Worm (Caenorhabditis elegans) whole organism, L4 larva: ENCODE results near the gene col-144.
A peak's percentile ranks its signal among the peaks of the same experiment; 100 is the strongest.

Experiments
- F49E8.2 ChIP-seq: sonication (generic microtip); optimal IDR thresholded peaks from 2 replicates; lab custom pipeline; 2016; ENCODE audit warnings: missing compliant biosample characterization, mild to moderate bottlenecking, missing genetic modification characterization, borderline replicate concordance
- R02D3.7 ChIP-seq: fragments of 150-350 bp; sonication (generic microtip); optimal IDR thresholded peaks from 3 replicates; lab custom pipeline; 2014; ENCODE audit warnings: missing biosample characterization, missing genetic modification characterization
- T20F7.1 ChIP-seq: fragments of 200-800 bp; sonication (Bioruptor generic); optimal IDR thresholded peaks from 2 replicates; lab custom pipeline; 2018; ENCODE audit warnings: mild to moderate bottlenecking, missing genetic modification characterization, missing compliant biosample characterization
- Y48G9A.11 ChIP-seq: fragments of 200-800 bp; sonication (Bioruptor generic); IDR thresholded peaks from 2 replicates; pipeline ENCODE4 v1.3.6; 2022; ENCODE audit warnings: missing genetic modification reagents, missing genetic modification characterization, missing compliant biosample characterization
- Y75B8A.6 ChIP-seq: fragments of 200-800 bp; sonication (Bioruptor generic); IDR thresholded peaks from 2 replicates; pipeline ENCODE4 v1.3.6; 2022; ENCODE audit warnings: missing genetic modification reagents, missing genetic modification characterization, missing compliant biosample characterization
- attf-4 ChIP-seq: sonication (generic microtip); optimal IDR thresholded peaks from 3 replicates; lab custom pipeline; 2017; ENCODE audit warnings: missing biosample characterization, missing genetic modification characterization
- ceh-20 ChIP-seq: fragments of 200-800 bp; sonication (Bioruptor generic); IDR thresholded peaks from 2 replicates; pipeline ENCODE4 v1.3.6; 2022; ENCODE audit warnings: missing genetic modification reagents, missing genetic modification characterization, missing compliant biosample characterization
- ceh-28 ChIP-seq: fragments of 150-350 bp; optimal IDR thresholded peaks from 2 replicates; lab custom pipeline; 2014; ENCODE audit warnings: missing biosample characterization, missing genetic modification reagents, missing genetic modification characterization
- ceh-62 ChIP-seq: sonication (generic microtip); optimal IDR thresholded peaks from 2 replicates; lab custom pipeline; 2017; ENCODE audit warnings: missing biosample characterization, missing genetic modification characterization
- ces-1 ChIP-seq: fragments of 150-350 bp; sonication (generic microtip); optimal IDR thresholded peaks from 4 replicates; lab custom pipeline; 2014; ENCODE audit warnings: missing biosample characterization, missing genetic modification reagents, missing genetic modification characterization
- daf-16 ChIP-seq, 3 experiments: sonication (generic microtip); optimal IDR thresholded peaks; 2 replicates each; lab custom pipeline; 2016 to 2017; ENCODE audit warnings: missing genetic modification characterization in 3 of 3, missing genetic modification reagents in 3 of 3, mild to moderate bottlenecking in 2 of 3, missing compliant biosample characterization in 2 of 3, missing biosample characterization in 1 of 3, moderate library complexity in 1 of 3
- daf-8 ChIP-seq: fragments of 200-800 bp; sonication (Bioruptor generic); IDR thresholded peaks from 2 replicates; pipeline ENCODE4 v1.3.6; 2022; ENCODE audit warnings: missing genetic modification characterization, missing compliant biosample characterization
- dmd-9 ChIP-seq: fragments of 200-800 bp; sonication (Bioruptor generic); IDR thresholded peaks from 2 replicates; pipeline ENCODE4 v1.3.6; 2022; ENCODE audit warnings: missing genetic modification reagents, missing genetic modification characterization, missing compliant biosample characterization
- duxl-1 ChIP-seq: sonication (generic microtip); optimal IDR thresholded peaks from 2 replicates; lab custom pipeline; 2016; ENCODE audit warnings: mild to moderate bottlenecking, missing genetic modification characterization, moderate library complexity, missing compliant biosample characterization; ENCODE audit not compliant: poor library complexity
- fkh-10 ChIP-seq: fragments of 150-350 bp; optimal IDR thresholded peaks from 2 replicates; lab custom pipeline; 2014; ENCODE audit warnings: missing biosample characterization, missing genetic modification reagents, missing genetic modification characterization
- hlh-30 ChIP-seq: sonication (generic microtip); optimal IDR thresholded peaks from 2 replicates; lab custom pipeline; 2017; ENCODE audit warnings: antibody characterized with exemption, mild to moderate bottlenecking, missing genetic modification characterization, missing compliant biosample characterization; ENCODE audit not compliant: insufficient read depth
- jun-1 ChIP-seq: fragments of 150-350 bp; optimal IDR thresholded peaks from 2 replicates; lab custom pipeline; 2014; ENCODE audit warnings: missing biosample characterization, missing genetic modification reagents, missing genetic modification characterization
- lim-7 ChIP-seq: fragments of 200-800 bp; sonication (Bioruptor generic); IDR thresholded peaks from 2 replicates; pipeline ENCODE4 v1.3.6; 2022; ENCODE audit warnings: missing genetic modification characterization, missing compliant biosample characterization
- lin-15B ChIP-seq: fragments of 150-350 bp; sonication (generic microtip); optimal IDR thresholded peaks from 3 replicates; lab custom pipeline; 2014; ENCODE audit warnings: missing biosample characterization, missing genetic modification characterization
- lin-29 ChIP-seq: fragments of 200-800 bp; sonication (Bioruptor generic); IDR thresholded peaks from 2 replicates; pipeline ENCODE4 v1.3.6; 2022; ENCODE audit warnings: missing genetic modification reagents, missing genetic modification characterization, missing compliant biosample characterization
- madf-5 ChIP-seq, 2 experiments: fragments of 200-800 bp; sonication (Bioruptor generic); IDR thresholded peaks; 2 replicates each; pipeline ENCODE4 v1.3.6; 2022; ENCODE audit warnings: missing compliant biosample characterization in 2 of 2, missing genetic modification characterization in 2 of 2
- nhr-10 ChIP-seq: fragments of 150-350 bp; optimal IDR thresholded peaks from 2 replicates; lab custom pipeline; 2014; ENCODE audit warnings: missing biosample characterization, missing genetic modification characterization
- nhr-102 ChIP-seq: sonication (generic microtip); optimal IDR thresholded peaks from 2 replicates; lab custom pipeline; 2016; ENCODE audit warnings: mild to moderate bottlenecking, missing genetic modification characterization, moderate library complexity, missing compliant biosample characterization
- nhr-11 ChIP-seq: fragments of 150-350 bp; optimal IDR thresholded peaks from 2 replicates; lab custom pipeline; 2014; ENCODE audit warnings: missing biosample characterization, missing genetic modification characterization
- nhr-237 ChIP-seq: sonication (generic microtip); optimal IDR thresholded peaks from 2 replicates; lab custom pipeline; 2017; ENCODE audit warnings: missing biosample characterization, missing genetic modification characterization
- nhr-28 ChIP-seq: fragments of 150-350 bp; optimal IDR thresholded peaks from 2 replicates; lab custom pipeline; 2014; ENCODE audit warnings: missing biosample characterization, missing genetic modification characterization
- nhr-41 ChIP-seq: fragments of 200-800 bp; sonication (Bioruptor generic); IDR thresholded peaks from 2 replicates; pipeline ENCODE4 v1.3.6; 2022; ENCODE audit warnings: missing genetic modification reagents, missing genetic modification characterization, missing compliant biosample characterization
- nhr-48 ChIP-seq: sonication (generic microtip); optimal IDR thresholded peaks from 2 replicates; lab custom pipeline; 2016; ENCODE audit warnings: mild to moderate bottlenecking, missing genetic modification characterization, missing compliant biosample characterization
- nhr-6 ChIP-seq: fragments of 150-350 bp; optimal IDR thresholded peaks from 2 replicates; lab custom pipeline; 2014; ENCODE audit warnings: missing biosample characterization, missing genetic modification characterization
- pha-4 ChIP-seq, 2 experiments: fragments of 150-350 bp in 1 of 2; fragments of 200-800 bp in 1 of 2; sonication (Bioruptor generic) in 1 of 2; IDR thresholded peaks in 1 of 2; optimal IDR thresholded peaks in 1 of 2; 2 replicates each; pipeline versions ENCODE4 v1.3.6 to Lab custom; 2014 to 2022; ENCODE audit warnings: missing genetic modification characterization in 2 of 2, missing genetic modification reagents in 2 of 2, missing biosample characterization in 1 of 2, missing compliant biosample characterization in 1 of 2
- pqm-1 ChIP-seq: sonication (generic microtip); optimal IDR thresholded peaks from 2 replicates; lab custom pipeline; 2017; ENCODE audit warnings: missing biosample characterization, missing genetic modification characterization
- rbr-2 ChIP-seq: sonication (generic microtip); optimal IDR thresholded peaks from 2 replicates; lab custom pipeline; 2016; ENCODE audit warnings: missing genotype, missing genetic modification characterization, missing compliant biosample characterization
- sdz-12 ChIP-seq: fragments of 200-800 bp; sonication (Bioruptor generic); optimal IDR thresholded peaks from 2 replicates; lab custom pipeline; 2018; ENCODE audit warnings: mild to moderate bottlenecking, missing genetic modification characterization, missing compliant biosample characterization
- skn-1 ChIP-seq: fragments of 150-350 bp; optimal IDR thresholded peaks from 2 replicates; lab custom pipeline; 2014; ENCODE audit warnings: missing biosample characterization, missing genetic modification characterization
- snpc-1.2 ChIP-seq: fragments of 200-800 bp; sonication (Bioruptor generic); IDR thresholded peaks from 2 replicates; pipeline ENCODE4 v1.3.6; 2022; ENCODE audit warnings: missing genetic modification reagents, missing genetic modification characterization, missing compliant biosample characterization
- tag-97 ChIP-seq: fragments of 200-800 bp; sonication (Bioruptor generic); IDR thresholded peaks from 2 replicates; pipeline ENCODE4 v1.3.6; 2022; ENCODE audit warnings: missing genetic modification characterization, missing compliant biosample characterization
- tra-1 ChIP-seq: fragments of 200-800 bp; sonication (Bioruptor generic); IDR thresholded peaks from 2 replicates; pipeline ENCODE4 v1.3.6; 2022; ENCODE audit warnings: missing genetic modification reagents, missing genetic modification characterization, missing compliant biosample characterization
- unc-130 ChIP-seq: sonication (generic microtip); optimal IDR thresholded peaks from 2 replicates; lab custom pipeline; 2016; ENCODE audit warnings: missing genetic modification reagents, missing genetic modification characterization, missing compliant biosample characterization
- unc-62 ChIP-seq, 3 experiments: fragments of 150-350 bp in 1 of 3; sonication (generic microtip); optimal IDR thresholded peaks in 2 of 3; peaks in 1 of 3; 1 replicate in 1 of 3; 2 replicates in 2 of 3; lab custom pipeline; 2014 to 2017; ENCODE audit warnings: missing biosample characterization in 3 of 3, missing genetic modification characterization in 3 of 3, missing genetic modification reagents in 3 of 3, missing genotype in 1 of 3
- zfp-2 ChIP-seq: sonication (generic microtip); optimal IDR thresholded peaks from 2 replicates; lab custom pipeline; 2016; ENCODE audit warnings: mild to moderate bottlenecking, missing genetic modification characterization, missing compliant biosample characterization
- zfp-3 ChIP-seq: fragments of 200-800 bp; sonication (Bioruptor generic); conservative IDR thresholded peaks from 2 replicates; pipeline ENCODE4 v1.3.6; 2022; ENCODE audit warnings: missing genetic modification reagents, missing genetic modification characterization, missing compliant biosample characterization
- zip-2 ChIP-seq: fragments of 150-350 bp; optimal IDR thresholded peaks from 2 replicates; lab custom pipeline; 2014; ENCODE audit warnings: missing biosample characterization, missing genetic modification characterization

The col-144 gene

ce11 chrV:9133950-9134349 lies 26.5 kb downstream of the col-144 start, which contains the start of gene B0222.1:
B0222.1 (plus strand) TSS chrV:9134255.
- TF ChIP-seq ces-1 (GFP tag; lab: Kevin White, UChicago), result no peak
- no peak for TF ChIP-seq sdz-12
- no peak for TF ChIP-seq duxl-1 (tag; lab: Kevin White, UChicago)
- peak in 1 of 2 experiments; percentile 53 for TF ChIP-seq unc-62 (GFP tag; optimal IDR thresholded peaks at IDR 0.05 in 1 of 2; lab: Kevin White, UChicago)
- TF ChIP-seq unc-62 (tag; optimal IDR thresholded peaks at IDR 0.05; lab: Kevin White, UChicago), result no peak

- TF ChIP-seq unc-62 (GFP tag; optimal IDR thresholded peaks at IDR 0.05 in 1 of 2; lab: Kevin White, UChicago), result no peak
- TF ChIP-seq unc-62 (tag; optimal IDR thresholded peaks at IDR 0.05; lab: Kevin White, UChicago), result no peak
- TF ChIP-seq F49E8.2 (tag; lab: Kevin White, UChicago), result no peak
- TF ChIP-seq rbr-2 (tag; lab: Kevin White, UChicago), result no peak
- no peak for TF ChIP-seq Y75B8A.6 (GFP tag; lab: Robert Waterston, UW)
- no peak for TF ChIP-seq skn-1 (tag; lab: Kevin White, UChicago)
- no peak for TF ChIP-seq snpc-1.2
- no peak for TF ChIP-seq dmd-9
Measured at ce11 chrV:9132043-9132442, 28.4 kb downstream of the col-144 start, which contains the start of gene F21C10.1. F21C10.1 (plus strand) TSS chrV:9132343.

- TF ChIP-seq Y48G9A.11 (GFP tag; lab: Robert Waterston, UW) (no peak), zfp-2 (no peak), madf-5 (GFP tag; IDR thresholded peaks at IDR 0.05; lab: Robert Waterston, UW) (no peak), nhr-41 (GFP tag; lab: Robert Waterston, UW) (no peak), lim-7 (no peak), sdz-12 (no peak), nhr-48 (tag; lab: Kevin White, UChicago) (no peak), ceh-28 (tag; lab: Kevin White, UChicago) (no peak), nhr-28 (tag; lab: Kevin White, UChicago) (no peak), hlh-30 (tag; lab: Kevin White, UChicago) (no peak), daf-8 (no peak), tra-1 (GFP tag; lab: Robert Waterston, UW) (no peak), attf-4 (no peak), nhr-102 (tag; lab: Kevin White, UChicago) (no peak), T20F7.1 (no peak), jun-1 (tag; lab: Kevin White, UChicago) (no peak)
Measured at ce11 chrV:9130766-9131165, 29.7 kb downstream of the col-144 start, which contains the start of gene F21C10.19. F21C10.19 (plus strand) TSS chrV:9131066.

ce11 chrV:9128562-9128961 lies 31.9 kb downstream of the col-144 start:
- TF ChIP-seq nhr-237 (tag; lab: Kevin White, UChicago), result no peak
- TF ChIP-seq nhr-6 (tag; lab: Kevin White, UChicago), result no peak
- TF ChIP-seq fkh-10 (GFP tag; lab: Kevin White, UChicago), result peak; percentile 15
- TF ChIP-seq ces-1 (GFP tag; lab: Kevin White, UChicago), result peak; percentile 44
- TF ChIP-seq unc-62 (GFP tag; optimal IDR thresholded peaks at IDR 0.05 in 1 of 2; lab: Kevin White, UChicago), result no peak
- TF ChIP-seq unc-62 (tag; optimal IDR thresholded peaks at IDR 0.05; lab: Kevin White, UChicago), result no peak
- TF ChIP-seq attf-4, result no peak
- TF ChIP-seq nhr-48 (tag; lab: Kevin White, UChicago), result peak; percentile 41
- no peak for TF ChIP-seq pha-4 (GFP tag; IDR thresholded peaks at IDR 0.05; lab: Robert Waterston, UW)
- TF ChIP-seq pha-4 (tag; optimal IDR thresholded peaks at IDR 0.05; lab: Kevin White, UChicago), result no peak
- no peak for TF ChIP-seq ceh-62 (tag; lab: Kevin White, UChicago)
- TF ChIP-seq sdz-12, result no peak
- TF ChIP-seq lim-7, result no peak
- TF ChIP-seq F49E8.2 (tag; lab: Kevin White, UChicago), result no peak
- no peak for TF ChIP-seq rbr-2 (tag; lab: Kevin White, UChicago)
- TF ChIP-seq nhr-10, result no peak
- TF ChIP-seq dmd-9, result no peak
- no peak for TF ChIP-seq tag-97 (GFP tag; lab: Robert Waterston, UW)
- TF ChIP-seq zfp-2, result no peak
- no peak for TF ChIP-seq ceh-20 (GFP tag; lab: Robert Waterston, UW)
- TF ChIP-seq pqm-1, result no peak
- peak; percentile 84 for TF ChIP-seq nhr-11 (tag; lab: Kevin White, UChicago)
- TF ChIP-seq R02D3.7 (tag; lab: Kevin White, UChicago), result no peak
- no peak for TF ChIP-seq zfp-3
- no peak for TF ChIP-seq lin-15B
- no peak for TF ChIP-seq daf-16 (GFP tag; optimal IDR thresholded peaks at IDR 0.05; lab: Kevin White, UChicago)
- no peak for TF ChIP-seq daf-16 (tag; optimal IDR thresholded peaks at IDR 0.05; lab: Kevin White, UChicago)
- TF ChIP-seq lin-29, result no peak
- TF ChIP-seq unc-130, result no peak
- no peak for TF ChIP-seq zip-2
